Fruit fly (Drosophila melanogaster) whole organism, embryonic: ENCODE data around the gene mRpL39.

Experiments used
- CG11398 ChIP-seq: fragments of 200-800 bp; sonication (Bioruptor generic); optimal IDR thresholded peaks from 2 replicates; lab custom pipeline; 2016; ENCODE audit warnings: missing biosample characterization, missing genetic modification characterization
- CG11456 ChIP-seq: fragments of 200-800 bp; sonication (Bioruptor generic); IDR thresholded peaks from 3 replicates; pipeline ENCODE4 v1.3.6; 2022; ENCODE audit warnings: missing biosample characterization, missing genetic modification characterization
- CG11504 ChIP-seq: fragments of 200-800 bp; sonication (Bioruptor generic); optimal IDR thresholded peaks from 3 replicates; lab custom pipeline; 2019; ENCODE audit warnings: missing biosample characterization, mild to moderate bottlenecking, missing genetic modification characterization, moderate library complexity
- CG12219 ChIP-seq: fragments of 200-800 bp; sonication (Bioruptor generic); optimal IDR thresholded peaks from 3 replicates; lab custom pipeline; 2018; ENCODE audit warnings: missing biosample characterization, mild to moderate bottlenecking, missing genetic modification characterization
- CG1233 ChIP-seq: fragments of 200-800 bp; sonication (Bioruptor generic); optimal IDR thresholded peaks from 4 replicates; lab custom pipeline; 2018; ENCODE audit warnings: missing biosample characterization, mild to moderate bottlenecking, missing genetic modification characterization
- CG14050 ChIP-seq: fragments of 200-800 bp; sonication (Bioruptor generic); IDR thresholded peaks from 3 replicates; pipeline ENCODE4 v1.3.6; 2022; ENCODE audit warnings: missing biosample characterization, missing genetic modification characterization
- CG17359 ChIP-seq: fragments of 200-800 bp; sonication (Bioruptor generic); optimal IDR thresholded peaks from 3 replicates; lab custom pipeline; 2018; ENCODE audit warnings: missing biosample characterization, mild to moderate bottlenecking, missing genetic modification characterization, moderate library complexity
- CG17912 ChIP-seq: fragments of 200-800 bp; sonication (Bioruptor generic); optimal IDR thresholded peaks from 2 replicates; lab custom pipeline; 2018; ENCODE audit warnings: missing biosample characterization, mild to moderate bottlenecking, missing genetic modification characterization
- CG2712 ChIP-seq: fragments of 200-800 bp; optimal IDR thresholded peaks from 3 replicates; lab custom pipeline; 2019; ENCODE audit warnings: missing biosample characterization, mild to moderate bottlenecking, missing genetic modification characterization, moderate library complexity
- CG2875 ChIP-seq: fragments of 200-800 bp; sonication (Bioruptor generic); optimal IDR thresholded peaks from 2 replicates; lab custom pipeline; 2017; ENCODE audit warnings: missing biosample characterization, mild to moderate bottlenecking, missing genetic modification characterization, missing genetic modification reagents
- CG33213 ChIP-seq: fragments of 200-800 bp; sonication (Bioruptor generic); optimal IDR thresholded peaks from 3 replicates; lab custom pipeline; 2016; ENCODE audit warnings: missing biosample characterization, missing genetic modification characterization
- CG34376 ChIP-seq: fragments of 200-800 bp; sonication (Bioruptor generic); optimal IDR thresholded peaks from 2 replicates; lab custom pipeline; 2018; ENCODE audit warnings: missing biosample characterization, mild to moderate bottlenecking, missing genetic modification characterization
- CG34422 ChIP-seq: fragments of 200-800 bp; sonication (Bioruptor generic); IDR thresholded peaks from 3 replicates; pipeline ENCODE4 v1.3.6; 2022; ENCODE audit warnings: missing biosample characterization, missing genetic modification characterization
- CG4820 ChIP-seq: fragments of 200-800 bp; sonication (Bioruptor generic); optimal IDR thresholded peaks from 3 replicates; lab custom pipeline; 2016; ENCODE audit warnings: missing biosample characterization, missing genetic modification characterization
- CG6689 ChIP-seq: fragments of 200-800 bp; sonication (Bioruptor generic); IDR thresholded peaks from 2 replicates; pipeline ENCODE4 v1.3.6; 2022; ENCODE audit warnings: missing biosample characterization, missing genetic modification characterization
- CG7745 ChIP-seq: fragments of 200-800 bp; sonication (Bioruptor generic); optimal IDR thresholded peaks from 2 replicates; lab custom pipeline; 2018; ENCODE audit warnings: missing biosample characterization, mild to moderate bottlenecking, missing genetic modification characterization, moderate library complexity
- CG7786 ChIP-seq: fragments of 200-800 bp; sonication (Bioruptor generic); optimal IDR thresholded peaks from 2 replicates; lab custom pipeline; 2016; ENCODE audit warnings: missing biosample characterization, missing genetic modification characterization
- CG7839 ChIP-seq: fragments of 200-800 bp; sonication (Bioruptor generic); optimal IDR thresholded peaks from 3 replicates; lab custom pipeline; 2018; ENCODE audit warnings: missing biosample characterization, mild to moderate bottlenecking, missing genetic modification characterization, moderate library complexity
- CG8924 ChIP-seq: fragments of 200-800 bp; optimal IDR thresholded peaks from 3 replicates; lab custom pipeline; 2019; ENCODE audit warnings: missing biosample characterization, mild to moderate bottlenecking, missing genetic modification characterization, moderate library complexity
- CTCF ChIP-seq: fragments of 200-800 bp; sonication (Bioruptor generic); optimal IDR thresholded peaks from 2 replicates; lab custom pipeline; 2017; ENCODE audit warnings: missing biosample characterization, mild to moderate bottlenecking, missing genetic modification characterization, moderate library complexity
- Drgx ChIP-seq: fragments of 200-800 bp; sonication (Bioruptor generic); IDR thresholded peaks from 2 replicates; pipeline ENCODE4 v1.3.6; 2022; ENCODE audit warnings: missing biosample characterization, missing genetic modification characterization
- Ets65A ChIP-seq: fragments of 200-800 bp; sonication (Bioruptor generic); peaks from one replicate; lab custom pipeline; 2016; ENCODE audit warnings: missing biosample characterization, missing genetic modification characterization
- HLHmδ ChIP-seq: fragments of 200-800 bp; sonication (Bioruptor generic); optimal IDR thresholded peaks from 2 replicates; lab custom pipeline; 2018; ENCODE audit warnings: missing biosample characterization, mild to moderate bottlenecking, missing genetic modification characterization, moderate library complexity
- HmgD ChIP-seq: fragments of 200-800 bp; sonication (Bioruptor generic); optimal IDR thresholded peaks from 3 replicates; lab custom pipeline; 2016; ENCODE audit warnings: missing biosample characterization, missing genetic modification characterization
- HmgZ ChIP-seq: fragments of 200-800 bp; sonication (Bioruptor generic); optimal IDR thresholded peaks from 2 replicates; lab custom pipeline; 2018; ENCODE audit warnings: missing biosample characterization, mild to moderate bottlenecking, missing genetic modification characterization
- Kr ChIP-seq: fragments of 200-800 bp; sonication (Bioruptor generic); optimal IDR thresholded peaks from 2 replicates; lab custom pipeline; 2017; ENCODE audit warnings: missing biosample characterization, mild to moderate bottlenecking, missing genetic modification characterization
- Meics ChIP-seq: fragments of 200-800 bp; sonication (Bioruptor generic); optimal IDR thresholded peaks from 2 replicates; lab custom pipeline; 2017; ENCODE audit warnings: missing biosample characterization, mild to moderate bottlenecking, missing genetic modification characterization
- Neu2 ChIP-seq: fragments of 200-800 bp; sonication (Bioruptor generic); optimal IDR thresholded peaks from 3 replicates; lab custom pipeline; 2016; ENCODE audit warnings: missing biosample characterization, missing genetic modification characterization, borderline replicate concordance
- Nf-YC ChIP-seq: fragments of 200-800 bp; optimal IDR thresholded peaks from 3 replicates; lab custom pipeline; 2019; ENCODE audit warnings: missing biosample characterization, mild to moderate bottlenecking, missing genetic modification characterization, moderate library complexity
- ems ChIP-seq: fragments of 200-800 bp; sonication (Bioruptor generic); optimal IDR thresholded peaks from 3 replicates; lab custom pipeline; 2016; ENCODE audit warnings: missing biosample characterization, missing genetic modification characterization
- eyg ChIP-seq: fragments of 200-800 bp; sonication (Bioruptor generic); optimal IDR thresholded peaks from 3 replicates; lab custom pipeline; 2016; ENCODE audit warnings: missing biosample characterization, missing genetic modification characterization
- ftz-f1 ChIP-seq: fragments of 200-800 bp; sonication (Bioruptor generic); optimal IDR thresholded peaks from 2 replicates; lab custom pipeline; 2016; ENCODE audit warnings: missing biosample characterization, missing genetic modification characterization
- gem ChIP-seq: fragments of 200-800 bp; sonication (Bioruptor generic); optimal IDR thresholded peaks from 2 replicates; lab custom pipeline; 2019; ENCODE audit warnings: missing biosample characterization, mild to moderate bottlenecking, missing genetic modification characterization, moderate library complexity
- grau ChIP-seq: fragments of 200-800 bp; optimal IDR thresholded peaks from 3 replicates; lab custom pipeline; 2019; ENCODE audit warnings: missing biosample characterization, mild to moderate bottlenecking, missing genetic modification characterization, moderate library complexity
- hbn ChIP-seq: fragments of 200-800 bp; sonication (Bioruptor generic); IDR thresholded peaks from 2 replicates; pipeline ENCODE4 v1.3.6; 2022; ENCODE audit warnings: missing biosample characterization, missing genetic modification characterization; ENCODE audit not compliant: partially characterized antibody
- hth ChIP-seq: fragments of >200 bp; optimal IDR thresholded peaks from 2 replicates; lab custom pipeline; 2017; ENCODE audit warnings: inconsistent platforms
- kni ChIP-seq: fragments of 200-800 bp; sonication (Bioruptor generic); optimal IDR thresholded peaks from 3 replicates; lab custom pipeline; 2017; ENCODE audit warnings: mild to moderate bottlenecking, missing biosample characterization, missing genetic modification reagents, missing genetic modification characterization
- lbe ChIP-seq: fragments of 200-800 bp; sonication (Bioruptor generic); optimal IDR thresholded peaks from 2 replicates; lab custom pipeline; 2016; ENCODE audit warnings: missing biosample characterization, mild to moderate bottlenecking, missing genetic modification characterization
- mirr ChIP-seq: fragments of 200-800 bp; sonication (Bioruptor generic); optimal IDR thresholded peaks from 3 replicates; lab custom pipeline; 2018; ENCODE audit warnings: missing biosample characterization, mild to moderate bottlenecking, missing genetic modification characterization
- pan ChIP-seq, 4 experiments: fragments of >200 bp in 3 of 4; fragments of 200-800 bp in 1 of 4; sonication (Bioruptor generic) in 1 of 4; optimal IDR thresholded peaks in 3 of 4; IDR thresholded peaks in 1 of 4; 2 replicates each; pipeline versions ENCODE4 v1.3.6 to Lab custom; 2017 to 2022; ENCODE audit warnings: missing biosample characterization in 2 of 4, missing genetic modification characterization in 2 of 4, mixed read lengths in 1 of 4
- row ChIP-seq: fragments of 200-800 bp; sonication (Bioruptor generic); IDR thresholded peaks from 3 replicates; pipeline ENCODE4 v1.3.6; 2022; ENCODE audit warnings: missing biosample characterization, missing genetic modification characterization
- salm ChIP-seq: fragments of 200-800 bp; sonication (Bioruptor generic); optimal IDR thresholded peaks from 2 replicates; lab custom pipeline; 2018; ENCODE audit warnings: missing biosample characterization, mild to moderate bottlenecking, missing genetic modification characterization
- sc ChIP-seq, 3 experiments: fragments of >200 bp in 2 of 3; fragments of 200-800 bp in 1 of 3; sonication (Bioruptor generic) in 1 of 3; optimal IDR thresholded peaks; 2 replicates in 2 of 3; 3 replicates in 1 of 3; lab custom pipeline; 2017; ENCODE audit warnings: mild to moderate bottlenecking in 1 of 3, missing biosample characterization in 1 of 3, missing genetic modification characterization in 1 of 3, missing genetic modification reagents in 1 of 3
- sd ChIP-seq: fragments of 200-800 bp; sonication (Bioruptor generic); optimal IDR thresholded peaks from 3 replicates; lab custom pipeline; 2018; ENCODE audit warnings: missing biosample characterization, mild to moderate bottlenecking, missing genetic modification characterization, moderate library complexity
- sens ChIP-seq: fragments of 200-800 bp; sonication (Bioruptor generic); peaks from one replicate; lab custom pipeline; 2016; ENCODE audit warnings: missing biosample characterization, missing genetic modification characterization
- sim ChIP-seq: fragments of 200-800 bp; sonication (Bioruptor generic); IDR thresholded peaks from 2 replicates; pipeline ENCODE4 v1.3.6; 2022; ENCODE audit warnings: missing biosample characterization, missing genetic modification characterization
- tgo ChIP-seq: fragments of 200-800 bp; sonication (Bioruptor generic); IDR thresholded peaks from 3 replicates; pipeline ENCODE4 v1.3.6; 2022; ENCODE audit warnings: missing biosample characterization, missing genetic modification characterization
- tin ChIP-seq: fragments of 200-800 bp; sonication (Bioruptor generic); optimal IDR thresholded peaks from 3 replicates; lab custom pipeline; 2016; ENCODE audit warnings: missing biosample characterization, missing genetic modification characterization
- twi ChIP-seq: fragments of 200-800 bp; optimal IDR thresholded peaks from 2 replicates; lab custom pipeline; 2019; ENCODE audit warnings: missing biosample characterization, mild to moderate bottlenecking, missing genetic modification characterization, moderate library complexity

The mRpL39 gene

DNA sequence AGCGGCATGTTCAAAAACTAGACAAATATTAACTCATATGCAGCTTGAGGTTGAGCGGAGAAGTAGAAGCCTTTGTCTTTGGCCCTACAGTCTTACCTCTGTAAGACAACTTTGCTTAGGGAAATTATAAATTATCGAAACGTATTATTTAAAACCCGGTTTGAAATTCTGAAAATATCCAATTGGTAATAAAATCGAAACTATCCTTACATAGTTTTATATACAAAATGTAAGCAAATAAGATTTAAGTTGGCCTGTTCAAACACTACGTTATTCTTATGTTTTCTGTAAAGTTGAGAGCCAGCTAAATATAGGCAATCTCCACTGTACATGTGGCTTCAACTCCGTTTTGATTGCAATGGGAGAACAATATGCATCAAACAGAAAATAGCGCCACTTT lies 13.8 kb upstream of the mRpL39 start:
- TF ChIP-seq ems (GFP tag; lab: Kevin White, UChicago) = no peak
- TF ChIP-seq sd (tag; lab: Kevin White, UChicago) = no peak
- peak; percentile 2 for TF ChIP-seq CG7839
- TF ChIP-seq CTCF (GFP tag; lab: Kevin White, UChicago) = no peak
- peak; percentile 20 for TF ChIP-seq CG11504 (tag; lab: Kevin White, UChicago)
- no peak for TF ChIP-seq tgo
- TF ChIP-seq CG11398 (GFP tag; lab: Kevin White, UChicago) = no peak
- no peak for TF ChIP-seq ftz-f1 (GFP tag; lab: Kevin White, UChicago)
- TF ChIP-seq Ets65A (GFP tag; lab: Kevin White, UChicago) = peak; percentile 62
- TF ChIP-seq grau (tag; lab: Kevin White, UChicago) = peak; percentile 73
- no peak for TF ChIP-seq CG4820
- no peak for TF ChIP-seq CG7786
- TF ChIP-seq eyg = no peak
- TF ChIP-seq CG7745 (tag; lab: Kevin White, UChicago) = no peak
- no peak for TF ChIP-seq lbe (GFP tag; lab: Kevin White, UChicago)
- TF ChIP-seq gem (tag; lab: Kevin White, UChicago) = peak; percentile 28
- TF ChIP-seq Drgx = peak; percentile 45; the same call in 1 of the 2 replicates
- no peak for TF ChIP-seq sc (optimal IDR thresholded peaks at IDR 0.05; lab: Kevin White, UChicago)
- TF ChIP-seq sc (GFP tag; optimal IDR thresholded peaks at IDR 0.05; lab: Kevin White, UChicago) = no peak
- TF ChIP-seq tin (GFP tag; lab: Kevin White, UChicago) = peak; percentile 2
- no peak for TF ChIP-seq CG1233
- TF ChIP-seq CG2712 (tag; lab: Kevin White, UChicago) = peak; percentile 23

- TF ChIP-seq CG12219 (GFP tag; lab: Kevin White, UChicago) = peak; percentile 54
- TF ChIP-seq Meics (GFP tag; lab: Kevin White, UChicago) = peak; percentile 74
- TF ChIP-seq row (GFP tag; lab: Robert Waterston, UW) = peak; percentile 83
- no peak for TF ChIP-seq pan (optimal IDR thresholded peaks at IDR 0.05; lab: Kevin White, UChicago)
- peak in 1 of 2 experiments; percentile 84 for TF ChIP-seq pan (GFP tag; optimal IDR thresholded peaks at IDR 0.05 in 1 of 2, IDR thresholded peaks at IDR 0.05 in 1 of 2)
- TF ChIP-seq CG2875 (GFP tag; lab: Kevin White, UChicago) = peak; percentile 52
- peak; percentile 83 for TF ChIP-seq Drgx
- TF ChIP-seq hbn = no peak
- 0 out of 3 replicates have a peak, but pooled peaks have one; percentile 18 for TF ChIP-seq CG11456 (GFP tag; lab: Robert Waterston, UW)
- TF ChIP-seq hth (lab: Kevin White, UChicago) = no peak
- peak; percentile 74 for TF ChIP-seq salm (tag; lab: Kevin White, UChicago)
- no peak for TF ChIP-seq kni (GFP tag; lab: Kevin White, UChicago)
- no peak for TF ChIP-seq CG33213
- TF ChIP-seq sd (tag; lab: Kevin White, UChicago) = peak; percentile 39
- peak; percentile 90 for TF ChIP-seq sens (GFP tag; lab: Kevin White, UChicago)
- TF ChIP-seq HmgD (GFP tag; lab: Kevin White, UChicago) = no peak
- peak; percentile 65 for TF ChIP-seq tin (GFP tag; lab: Kevin White, UChicago)
- TF ChIP-seq CG8924 (tag; lab: Kevin White, UChicago) = peak; percentile 89
- peak; percentile 43; the same call in 1 of the 3 replicates for TF ChIP-seq CG14050
- TF ChIP-seq CG17359 (tag; lab: Kevin White, UChicago) = peak; percentile 85
- TF ChIP-seq HLHmδ (GFP tag; lab: Kevin White, UChicago) = no peak
- peak; percentile 57; the same call in 1 of the 3 replicates for TF ChIP-seq CG34422
- peak; percentile 57 for TF ChIP-seq Nf-YC
- TF ChIP-seq CG17912 = no peak
- TF ChIP-seq Neu2 = no peak
- peak; percentile 45 for TF ChIP-seq HmgZ
- TF ChIP-seq twi = peak; percentile 61
- TF ChIP-seq CG6689 = peak; percentile 78
- peak; percentile 5 for TF ChIP-seq mirr
- TF ChIP-seq Kr (GFP tag; lab: Kevin White, UChicago) = no peak
- TF ChIP-seq sim = peak; percentile 67; the same call in 1 of the 2 replicates
- TF ChIP-seq CG34376 = no peak
These were observed 12.3 kb upstream of the mRpL39 start for dm6 chr3L:15011638-15012335.
